Worm (Caenorhabditis elegans) whole organism, mixed stage, embryonic: ENCODE data around the gene Y11D7A.19.

Experiments used
- M03D4.4 ChIP-seq: sonication (generic microtip); optimal IDR thresholded peaks from 2 replicates; lab custom pipeline; 2017; ENCODE audit warnings: mild to moderate bottlenecking, missing genetic modification characterization, missing compliant biosample characterization
- bed-3 ChIP-seq: fragments of 200-800 bp; sonication (Bioruptor generic); optimal IDR thresholded peaks from 3 replicates; lab custom pipeline; 2018; ENCODE audit warnings: mild to moderate bottlenecking, missing genetic modification characterization, moderate library complexity, missing compliant biosample characterization
- blmp-1 ChIP-seq: fragments of 150-350 bp; optimal IDR thresholded peaks from 2 replicates; lab custom pipeline; 2014; ENCODE audit warnings: missing biosample characterization, missing genetic modification characterization
- ceh-39 ChIP-seq: fragments of 150-350 bp; optimal IDR thresholded peaks from 2 replicates; lab custom pipeline; 2014; ENCODE audit warnings: missing biosample characterization, missing genetic modification characterization
- ceh-43 ChIP-seq: fragments of 200-800 bp; sonication (Bioruptor generic); optimal IDR thresholded peaks from 2 replicates; lab custom pipeline; 2018; ENCODE audit warnings: mild to moderate bottlenecking, missing genetic modification characterization, moderate library complexity, missing compliant biosample characterization
- ceh-83 ChIP-seq: fragments of 200-800 bp; sonication (Bioruptor generic); optimal IDR thresholded peaks from 2 replicates; lab custom pipeline; 2018; ENCODE audit warnings: mild to moderate bottlenecking, missing genetic modification characterization, missing compliant biosample characterization
- ces-1 ChIP-seq: fragments of 150-350 bp; optimal IDR thresholded peaks from 2 replicates; lab custom pipeline; 2014; ENCODE audit warnings: missing biosample characterization, missing genetic modification reagents, missing genetic modification characterization
- cnd-1 ChIP-seq: fragments of 200-800 bp; sonication (Bioruptor generic); optimal IDR thresholded peaks from 2 replicates; lab custom pipeline; 2018; ENCODE audit warnings: mild to moderate bottlenecking, missing genetic modification characterization, missing compliant biosample characterization
- drap-1 ChIP-seq: fragments of 200-800 bp; sonication (Bioruptor generic); optimal IDR thresholded peaks from 3 replicates; lab custom pipeline; 2018; ENCODE audit warnings: mild to moderate bottlenecking, missing genetic modification characterization, missing compliant biosample characterization
- elt-1 ChIP-seq: sonication (generic microtip); optimal IDR thresholded peaks from 2 replicates; lab custom pipeline; 2017; ENCODE audit warnings: missing genetic modification characterization, mild to moderate bottlenecking, missing compliant biosample characterization, antibody characterized with exemption, moderate library complexity, borderline replicate concordance; ENCODE audit not compliant: insufficient read depth
- elt-3 ChIP-seq: fragments of 150-350 bp; optimal IDR thresholded peaks from 2 replicates; lab custom pipeline; 2014; ENCODE audit warnings: missing biosample characterization, missing genetic modification characterization
- ham-2 ChIP-seq: fragments of 200-800 bp; sonication (Bioruptor generic); optimal IDR thresholded peaks from 2 replicates; lab custom pipeline; 2018; ENCODE audit warnings: mild to moderate bottlenecking, missing genetic modification characterization, missing compliant biosample characterization
- hlh-1 ChIP-seq: fragments of 150-350 bp; optimal IDR thresholded peaks from 2 replicates; lab custom pipeline; 2014; ENCODE audit warnings: missing biosample characterization, missing genetic modification reagents, missing genetic modification characterization
- lin-13 ChIP-seq: fragments of 150-350 bp; optimal IDR thresholded peaks from 2 replicates; lab custom pipeline; 2014; ENCODE audit warnings: missing biosample characterization, missing genetic modification characterization
- lin-32 ChIP-seq: fragments of 200-800 bp; sonication (Bioruptor generic); optimal IDR thresholded peaks from 2 replicates; lab custom pipeline; 2018; ENCODE audit warnings: mild to moderate bottlenecking, missing genetic modification characterization, missing compliant biosample characterization
- lsy-2 ChIP-seq: fragments of 150-350 bp; optimal IDR thresholded peaks from 2 replicates; lab custom pipeline; 2014; ENCODE audit warnings: missing biosample characterization, missing genetic modification characterization
- mab-5 ChIP-seq: fragments of 150-350 bp; optimal IDR thresholded peaks from 2 replicates; lab custom pipeline; 2014; ENCODE audit warnings: missing biosample characterization, missing genetic modification characterization
- mep-1 ChIP-seq: fragments of 150-350 bp; optimal IDR thresholded peaks from 2 replicates; lab custom pipeline; 2017; ENCODE audit warnings: missing biosample characterization, missing genetic modification reagents, missing genetic modification characterization, inconsistent platforms
- mls-2 ChIP-seq: sonication (generic microtip); optimal IDR thresholded peaks from 2 replicates; lab custom pipeline; 2016; ENCODE audit warnings: mild to moderate bottlenecking, missing genetic modification characterization, moderate library complexity, missing compliant biosample characterization
- nhr-2 ChIP-seq: fragments of 150-350 bp; optimal IDR thresholded peaks from 2 replicates; lab custom pipeline; 2014; ENCODE audit warnings: missing biosample characterization, missing genetic modification characterization
- nhr-237 ChIP-seq: fragments of 150-350 bp; optimal IDR thresholded peaks from 2 replicates; lab custom pipeline; 2014; ENCODE audit warnings: missing biosample characterization, missing genetic modification characterization
- nhr-28 ChIP-seq: fragments of 150-350 bp; optimal IDR thresholded peaks from 2 replicates; lab custom pipeline; 2014; ENCODE audit warnings: missing biosample characterization, missing genetic modification characterization
- nhr-76 ChIP-seq: sonication (generic microtip); optimal IDR thresholded peaks from 2 replicates; lab custom pipeline; 2017; ENCODE audit warnings: missing biosample characterization, missing genetic modification characterization
- sem-2 ChIP-seq: fragments of 200-800 bp; sonication (Bioruptor generic); optimal IDR thresholded peaks from 2 replicates; lab custom pipeline; 2018; ENCODE audit warnings: mild to moderate bottlenecking, missing genetic modification characterization, missing compliant biosample characterization
- snpc-4 ChIP-seq: fragments of 150-350 bp; optimal IDR thresholded peaks from 2 replicates; lab custom pipeline; 2014; ENCODE audit warnings: missing biosample characterization, missing genetic modification characterization
- sptf-1 ChIP-seq: sonication (generic microtip); optimal IDR thresholded peaks from 2 replicates; lab custom pipeline; 2017; ENCODE audit warnings: mild to moderate bottlenecking, missing genetic modification characterization, moderate library complexity, missing compliant biosample characterization
- tbx-8 ChIP-seq: fragments of 200-800 bp; sonication (Bioruptor generic); optimal IDR thresholded peaks from 2 replicates; lab custom pipeline; 2018; ENCODE audit warnings: mild to moderate bottlenecking, missing genetic modification characterization, moderate library complexity, missing compliant biosample characterization
- unc-120 ChIP-seq: sonication (generic microtip); optimal IDR thresholded peaks from 2 replicates; lab custom pipeline; 2017; ENCODE audit warnings: missing genetic modification characterization, missing compliant biosample characterization; ENCODE audit not compliant: poor library complexity, severe bottlenecking
- unc-39 ChIP-seq: fragments of 150-350 bp; optimal IDR thresholded peaks from 2 replicates; lab custom pipeline; 2014; ENCODE audit warnings: missing biosample characterization, missing genetic modification characterization
- ztf-11 ChIP-seq: fragments of 150-350 bp; optimal IDR thresholded peaks from 2 replicates; lab custom pipeline; 2014; ENCODE audit warnings: missing biosample characterization, missing genetic modification characterization

Gene Y11D7A.19

ce11 chrIV:9217426-9217825 lies 48.9 kb downstream of the Y11D7A.19 start, which contains the start of gene C46C2.2:
Gene C46C2.2 (plus strand): TSS chrIV:9217726.
- TF ChIP-seq snpc-4 = no peak
- no peak for TF ChIP-seq sem-2 (GFP tag; lab: Kevin White, UChicago)
- TF ChIP-seq drap-1 (GFP tag; lab: Kevin White, UChicago) = no peak
- TF ChIP-seq blmp-1 (tag; lab: Kevin White, UChicago) = no peak
- TF ChIP-seq ztf-11 (tag; lab: Kevin White, UChicago) = no peak
- no peak for TF ChIP-seq mab-5 (tag; lab: Kevin White, UChicago)
- no peak for TF ChIP-seq mep-1 (tag; lab: Kevin White, UChicago)
- TF ChIP-seq unc-39 = no peak
- no peak for TF ChIP-seq nhr-28

- TF ChIP-seq blmp-1 (tag; lab: Kevin White, UChicago) (no peak), unc-120 (tag; lab: Kevin White, UChicago) (no peak), nhr-76 (no peak), unc-39 (no peak), ceh-83 (no peak), sem-2 (GFP tag; lab: Kevin White, UChicago) (no peak), tbx-8 (GFP tag; lab: Kevin White, UChicago) (no peak), ceh-43 (GFP tag; lab: Kevin White, UChicago) (no peak), drap-1 (GFP tag; lab: Kevin White, UChicago) (no peak), mab-5 (tag; lab: Kevin White, UChicago) (no peak), ham-2 (GFP tag; lab: Kevin White, UChicago) (no peak), nhr-237 (no peak), ztf-11 (tag; lab: Kevin White, UChicago) (no peak), lin-13 (no peak), cnd-1 (no peak), hlh-1 (tag; lab: Kevin White, UChicago) (no peak), ces-1 (no peak)
- TF ChIP-seq, all 35 proteins: peak for 0
Observed at ce11 chrIV:9216956-9217355, 49.4 kb downstream of the Y11D7A.19 start.

ce11 chrIV:9216437-9216836 lies 49.9 kb downstream of the Y11D7A.19 start:
- peak; percentile 27 for TF ChIP-seq unc-120 (tag; lab: Kevin White, UChicago)
- TF ChIP-seq bed-3 = no peak
- peak; percentile 9 for TF ChIP-seq sptf-1 (tag; lab: Kevin White, UChicago)
- TF ChIP-seq cnd-1 = no peak
- TF ChIP-seq snpc-4 = no peak
- TF ChIP-seq nhr-2 = no peak
- TF ChIP-seq mep-1 (tag; lab: Kevin White, UChicago) = peak; percentile 49
- no peak for TF ChIP-seq ceh-43 (GFP tag; lab: Kevin White, UChicago)
- no peak for TF ChIP-seq M03D4.4
- TF ChIP-seq ceh-83 = no peak
- TF ChIP-seq blmp-1 (tag; lab: Kevin White, UChicago) = no peak
- TF ChIP-seq drap-1 (GFP tag; lab: Kevin White, UChicago) = no peak
- no peak for TF ChIP-seq lsy-2 (tag; lab: Kevin White, UChicago)
- TF ChIP-seq elt-3 (tag; lab: Kevin White, UChicago) = no peak
- TF ChIP-seq elt-1 (tag; lab: Kevin White, UChicago) = no peak
- TF ChIP-seq hlh-1 (tag; lab: Kevin White, UChicago) = peak; percentile 41
- peak; percentile 52 for TF ChIP-seq ces-1

ce11 chrIV:9215824-9216223 lies 50.5 kb downstream of the Y11D7A.19 start:
- TF ChIP-seq lsy-2 (tag; lab: Kevin White, UChicago) (no peak), elt-1 (tag; lab: Kevin White, UChicago) (no peak), mls-2 (tag; lab: Kevin White, UChicago) (no peak), ceh-39 (no peak), blmp-1 (tag; lab: Kevin White, UChicago) (no peak), M03D4.4 (no peak), ceh-83 (no peak), hlh-1 (tag; lab: Kevin White, UChicago) (no peak), unc-120 (tag; lab: Kevin White, UChicago) (no peak), lin-32 (GFP tag; lab: Kevin White, UChicago) (no peak), snpc-4 (no peak), mab-5 (tag; lab: Kevin White, UChicago) (no peak)
